Worm (Caenorhabditis elegans) whole organism, late embryonic: ENCODE results near the gene rft-2.

Experiments used
- che-1 ChIP-seq: sonication (generic microtip); optimal IDR thresholded peaks from 2 replicates; lab custom pipeline; 2016; ENCODE audit warnings: mild to moderate bottlenecking, missing genetic modification characterization, missing compliant biosample characterization
- pha-4 ChIP-seq: fragments of 150-350 bp; optimal IDR thresholded peaks from 2 replicates; lab custom pipeline; 2018; ENCODE audit warnings: missing biosample characterization, missing genetic modification reagents, missing genetic modification characterization
- pqm-1 ChIP-seq: sonication (generic microtip); optimal IDR thresholded peaks from 2 replicates; lab custom pipeline; 2016; ENCODE audit warnings: missing genetic modification characterization, missing compliant biosample characterization

ce11 chrV:4495114-4495819 lies 44.9 kb upstream of the rft-2 start:
- TF ChIP-seq pha-4 (tag; lab: Kevin White, UChicago) (no peak), che-1 (peak; percentile 51), pqm-1 (tag; lab: Kevin White, UChicago) (no peak)
